Worm (Caenorhabditis elegans): ENCODE results near the gene fezf-1.

The fezf-1 gene

DNA sequence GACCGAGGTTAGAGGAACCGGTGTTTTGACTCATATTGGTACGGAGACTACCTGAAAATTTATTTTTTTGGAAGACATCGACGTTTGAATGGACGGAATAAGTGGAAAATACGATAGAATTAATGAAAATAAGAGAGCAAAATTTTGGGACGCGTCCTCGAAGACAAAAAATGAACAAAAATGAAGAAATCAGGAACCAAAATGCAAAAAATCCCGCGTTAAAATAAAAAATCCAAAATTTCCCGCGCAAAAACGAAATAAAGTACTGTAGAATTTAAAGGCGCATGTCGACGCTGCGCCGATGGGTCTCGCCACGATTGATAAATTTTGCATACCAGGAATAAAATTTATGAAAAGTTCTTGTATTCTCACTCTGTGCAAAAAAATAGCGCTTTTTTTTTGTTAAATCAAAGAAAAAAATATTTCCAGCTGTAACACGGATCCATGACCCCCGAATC lies 46.2 kb downstream of the fezf-1 start, which contains the start of gene puf-3:
Gene puf-3 (minus strand): TSS at position 51 of the 458 bp plus-strand sequence.
- no peak for TF ChIP-seq irx-1 (tag; optimal IDR thresholded peaks at IDR 0.05)
- no peak for TF ChIP-seq Y116A8C.19 (tag; optimal IDR thresholded peaks at IDR 0.05; ENCODE audit: borderline replicate concordance)
- no peak for TF ChIP-seq sox-4 (tag; optimal IDR thresholded peaks at IDR 0.05)
- no peak for TF ChIP-seq ceh-90 (tag; optimal IDR thresholded peaks at IDR 0.05)
- no peak for TF ChIP-seq pqm-1 (tag; optimal IDR thresholded peaks at IDR 0.05)
- no peak for TF ChIP-seq vab-15 (tag; optimal IDR thresholded peaks at IDR 0.05)
- no peak for TF ChIP-seq zag-1 (tag; optimal IDR thresholded peaks at IDR 0.05)
- TF ChIP-seq tlp-1 (tag; optimal IDR thresholded peaks at IDR 0.05) = no peak
- no peak for TF ChIP-seq fkh-4 (tag; optimal IDR thresholded peaks at IDR 0.05; ENCODE audit: borderline replicate concordance)
- TF ChIP-seq lsy-2 (tag; optimal IDR thresholded peaks at IDR 0.05) = no peak
- TF ChIP-seq xbp-1 (tag; optimal IDR thresholded peaks at IDR 0.05) = no peak
- TF ChIP-seq nhr-237 (tag; optimal IDR thresholded peaks at IDR 0.05) = no peak
- TF ChIP-seq blmp-1 (tag; optimal IDR thresholded peaks at IDR 0.05) = no peak
- no peak for TF ChIP-seq unc-62 (GFP tag; optimal IDR thresholded peaks at IDR 0.05)
- TF ChIP-seq ama-1 (optimal IDR thresholded peaks at IDR 0.05) = no peak

DNA sequence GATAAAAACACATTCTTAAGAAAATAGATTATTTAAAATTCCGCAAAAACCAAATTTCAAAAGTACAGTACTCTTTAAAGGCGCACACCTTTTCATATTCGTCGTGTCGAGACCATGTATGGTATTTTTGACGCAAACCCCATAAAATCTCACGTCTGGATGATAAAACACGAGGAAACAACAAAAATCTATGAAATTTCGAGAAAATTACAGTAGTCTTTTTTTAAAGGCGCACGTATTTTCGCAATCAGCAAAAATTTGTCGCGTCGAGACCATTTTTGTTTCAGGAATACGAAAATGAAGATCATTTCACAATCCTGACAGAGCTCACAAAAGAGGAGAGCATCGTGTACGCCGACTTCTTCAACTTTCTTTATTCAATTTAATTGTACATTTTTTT lies 47.1 kb downstream of the fezf-1 start:
- TF ChIP-seq ama-1 (optimal IDR thresholded peaks at IDR 0.05) = no peak
- no peak for TF ChIP-seq lin-39 (tag; optimal IDR thresholded peaks at IDR 0.05)

Data from whole organism, L1 larva.